Worm (Caenorhabditis elegans) whole organism, L2 larva: ENCODE measurements around the gene pigg-1.

Experiments
- R02D3.7 ChIP-seq: fragments of 150-350 bp; optimal IDR thresholded peaks from 2 replicates; lab custom pipeline; 2014; ENCODE audit warnings: missing biosample characterization, missing genetic modification characterization
- alr-1 ChIP-seq: fragments of 150-350 bp; optimal IDR thresholded peaks from 2 replicates; lab custom pipeline; 2014; ENCODE audit warnings: missing biosample characterization, missing genetic modification characterization
- ama-1 ChIP-seq: fragments of 150-350 bp; optimal IDR thresholded peaks from 2 replicates; lab custom pipeline; 2018; ENCODE audit warnings: inconsistent platforms
- elt-3 ChIP-seq: sonication (generic microtip); optimal IDR thresholded peaks from 2 replicates; lab custom pipeline; 2017; ENCODE audit warnings: missing biosample characterization, missing genetic modification characterization
- gmeb-1 ChIP-seq: fragments of 150-350 bp; optimal IDR thresholded peaks from 2 replicates; lab custom pipeline; 2014; ENCODE audit warnings: missing biosample characterization, missing genetic modification characterization
- mdl-1 ChIP-seq, 2 experiments: fragments of 150-350 bp in 1 of 2; sonication (generic microtip) in 1 of 2; optimal IDR thresholded peaks; 2 replicates each; lab custom pipeline; 2017; ENCODE audit warnings: missing biosample characterization in 2 of 2, missing genetic modification characterization in 2 of 2
- nhr-12 ChIP-seq: fragments of 150-350 bp; optimal IDR thresholded peaks from 2 replicates; lab custom pipeline; 2014; ENCODE audit warnings: missing biosample characterization, missing genetic modification characterization
- nhr-25 ChIP-seq: fragments of 150-350 bp; sonication (generic microtip); optimal IDR thresholded peaks from 3 replicates; lab custom pipeline; 2014; ENCODE audit warnings: missing biosample characterization, missing genetic modification characterization
- skn-1 ChIP-seq: sonication (generic microtip); optimal IDR thresholded peaks from 2 replicates; lab custom pipeline; 2017; ENCODE audit warnings: missing biosample characterization, missing genetic modification characterization
- snpc-4 ChIP-seq: fragments of 150-350 bp; optimal IDR thresholded peaks from 2 replicates; lab custom pipeline; 2014; ENCODE audit warnings: missing biosample characterization, missing genetic modification characterization
- zag-1 ChIP-seq: fragments of 150-350 bp; optimal IDR thresholded peaks from 2 replicates; lab custom pipeline; 2014; ENCODE audit warnings: missing biosample characterization, missing genetic modification characterization

DNA sequence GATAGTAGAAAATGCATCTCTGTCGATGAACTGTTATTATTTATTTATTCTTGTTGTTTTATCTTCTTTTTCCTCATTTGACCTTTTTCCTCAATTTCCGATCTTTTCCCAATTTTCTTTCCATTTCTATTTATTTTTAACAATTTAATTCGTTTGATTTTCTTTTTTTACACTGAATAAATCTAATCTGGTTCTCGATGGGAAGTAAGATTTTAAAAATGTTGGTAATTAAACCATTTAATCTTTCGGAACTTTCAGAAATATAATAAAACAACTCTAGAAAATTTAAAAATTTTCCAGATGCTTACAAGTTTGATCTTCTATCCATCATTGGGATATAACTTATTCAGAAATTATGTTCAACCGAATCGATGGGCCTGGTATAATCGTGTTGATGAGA, 6.5 kb upstream of the pigg-1 start, which contains the start of gene F28C6.8:
- TF ChIP-seq alr-1 (tag; lab: Kevin White, UChicago) (no peak), nhr-12 (tag; lab: Kevin White, UChicago) (no peak), nhr-25 (tag; lab: Kevin White, UChicago) (no peak), mdl-1 (tag; optimal IDR thresholded peaks at IDR 0.05; lab: Kevin White, UChicago) (no peak), zag-1 (tag; lab: Kevin White, UChicago) (no peak), elt-3 (tag; lab: Kevin White, UChicago) (no peak), gmeb-1 (tag; lab: Kevin White, UChicago) (no peak), skn-1 (tag; lab: Kevin White, UChicago) (no peak), ama-1 (lab: Kevin White, UChicago) (no peak), R02D3.7 (tag; lab: Kevin White, UChicago) (no peak), snpc-4 (tag; lab: Kevin White, UChicago) (no peak)
